Worm (Caenorhabditis elegans) whole organism, L2 larva: ENCODE measurements around the gene inx-8.

ENCODE experiments used
- ama-1 ChIP-seq: fragments of 150-350 bp; optimal IDR thresholded peaks from 2 replicates; lab custom pipeline; 2018; ENCODE audit warnings: inconsistent platforms
- egl-27 ChIP-seq: sonication (generic microtip); optimal IDR thresholded peaks from 3 replicates; lab custom pipeline; 2017; ENCODE audit warnings: missing biosample characterization, missing genetic modification reagents, missing genetic modification characterization
- lin-39 ChIP-seq: fragments of 150-350 bp; optimal IDR thresholded peaks from 2 replicates; lab custom pipeline; 2014; ENCODE audit warnings: missing biosample characterization, missing genetic modification reagents, missing genetic modification characterization
- lsy-2 ChIP-seq, 2 experiments: fragments of 150-350 bp in 1 of 2; sonication (generic microtip) in 1 of 2; optimal IDR thresholded peaks; 2 replicates each; lab custom pipeline; 2014 to 2017; ENCODE audit warnings: missing biosample characterization in 2 of 2, missing genetic modification characterization in 2 of 2
- ztf-1 ChIP-seq: fragments of 200-800 bp; sonication (Bioruptor generic); conservative IDR thresholded peaks from 2 replicates; pipeline ENCODE4 v1.3.6; 2022; ENCODE audit warnings: missing genetic modification characterization, missing compliant biosample characterization
- ztf-4 ChIP-seq: fragments of 150-350 bp; optimal IDR thresholded peaks from 2 replicates; lab custom pipeline; 2014; ENCODE audit warnings: missing biosample characterization, missing genetic modification characterization

DNA sequence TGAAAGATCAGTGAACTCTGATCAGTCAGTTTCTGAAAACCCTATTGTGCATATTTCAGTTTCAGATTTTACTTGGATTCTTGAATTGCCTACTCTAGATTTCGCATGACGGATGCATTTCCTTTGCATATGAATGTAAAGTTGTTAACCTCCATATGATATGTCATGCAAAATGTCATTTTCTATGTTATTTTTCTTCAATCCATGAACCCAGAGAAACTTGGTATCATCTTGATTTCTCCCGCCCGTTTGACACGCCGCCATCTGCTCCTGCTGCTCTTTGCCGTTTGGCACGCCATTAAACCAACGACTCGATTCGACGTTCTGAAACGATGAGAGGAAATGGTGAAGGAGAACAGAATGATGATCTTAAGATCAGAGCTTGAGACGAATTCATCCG is 23.3 kb upstream of the inx-8 start:
- TF ChIP-seq ama-1 (no peak), ztf-4 (no peak), egl-27 (tag; lab: Kevin White, UChicago) (no peak), ztf-1 (no peak), lsy-2 (tag; optimal IDR thresholded peaks at IDR 0.05; lab: Kevin White, UChicago) (no peak), lin-39 (no peak)
